Worm (Caenorhabditis elegans): Measurements from ENCODE around the gene max-1.

ce11 chrV:13120097-13120496 lies at the start of gene max-1:
- TF ChIP-seq nhr-11 (tag; optimal IDR thresholded peaks at IDR 0.05) (no peak), F49E8.2 (tag; optimal IDR thresholded peaks at IDR 0.05; ENCODE audit: borderline replicate concordance) (no peak), pha-4 (GFP tag; IDR thresholded peaks at IDR 0.05) (no peak), pha-4 (tag; optimal IDR thresholded peaks at IDR 0.05) (no peak), skn-1 (tag; optimal IDR thresholded peaks at IDR 0.05) (no peak), nhr-48 (tag; optimal IDR thresholded peaks at IDR 0.05) (no peak), nhr-77 (tag; optimal IDR thresholded peaks at IDR 0.05) (no peak), fos-1 (tag; optimal IDR thresholded peaks at IDR 0.05) (no peak), lin-15B (tag; optimal IDR thresholded peaks at IDR 0.05) (no peak), nhr-237 (tag; optimal IDR thresholded peaks at IDR 0.05) (no peak), F44E2.7 (GFP tag; IDR thresholded peaks at IDR 0.05) (no peak), aly-2 (tag; optimal IDR thresholded peaks at IDR 0.05) (no peak), unc-62 (GFP tag; optimal IDR thresholded peaks at IDR 0.05 in 1 of 2) (no peak), unc-62 (tag; optimal IDR thresholded peaks at IDR 0.05) (no peak), snpc-1.2 (GFP tag; IDR thresholded peaks at IDR 0.05) (no peak), ceh-32 (tag; optimal IDR thresholded peaks at IDR 0.05; ENCODE audit: poor library complexity) (no peak)
